Worm (Caenorhabditis elegans) whole organism, early embryonic: ENCODE measurements around the gene F20B6.6.

Source experiments
- ama-1 ChIP-seq: fragments of 150-350 bp; optimal IDR thresholded peaks from 2 replicates; lab custom pipeline; 2014
- flt-1 ChIP-seq: fragments of 200-800 bp; sonication (Bioruptor generic); IDR thresholded peaks from 2 replicates; pipeline ENCODE4 v1.3.6; 2022; ENCODE audit warnings: missing genetic modification characterization, missing compliant biosample characterization
- hmg-4 ChIP-seq: fragments of 200-800 bp; sonication (Bioruptor generic); optimal IDR thresholded peaks from 2 replicates; lab custom pipeline; 2018; ENCODE audit warnings: mild to moderate bottlenecking, missing genetic modification characterization, missing compliant biosample characterization
- hnd-1 ChIP-seq: sonication (generic microtip); optimal IDR thresholded peaks from 2 replicates; lab custom pipeline; 2016; ENCODE audit warnings: missing genetic modification characterization, missing compliant biosample characterization
- sea-1 ChIP-seq: fragments of 200-800 bp; sonication (Bioruptor generic); conservative IDR thresholded peaks from 2 replicates; pipeline ENCODE4 v1.3.6; 2022; ENCODE audit warnings: missing genetic modification characterization, missing compliant biosample characterization
- tra-4 ChIP-seq: sonication (generic microtip); optimal IDR thresholded peaks from 2 replicates; lab custom pipeline; 2017; ENCODE audit warnings: missing genetic modification characterization, missing compliant biosample characterization

- TF ChIP-seq ama-1 (lab: Kevin White, UChicago), result no peak
- TF ChIP-seq tra-4 (tag; lab: Kevin White, UChicago), result no peak
- no peak for TF ChIP-seq sea-1
- no peak for TF ChIP-seq hnd-1
- no peak for TF ChIP-seq flt-1
- no peak for TF ChIP-seq hmg-4 (GFP tag; lab: Kevin White, UChicago)
Measured at ce11 chrX:4159929-4160328, 42.1 kb downstream of the F20B6.6 start.
